Worm (Caenorhabditis elegans): Measurements from ENCODE around the gene Y75B8A.32.

DNA sequence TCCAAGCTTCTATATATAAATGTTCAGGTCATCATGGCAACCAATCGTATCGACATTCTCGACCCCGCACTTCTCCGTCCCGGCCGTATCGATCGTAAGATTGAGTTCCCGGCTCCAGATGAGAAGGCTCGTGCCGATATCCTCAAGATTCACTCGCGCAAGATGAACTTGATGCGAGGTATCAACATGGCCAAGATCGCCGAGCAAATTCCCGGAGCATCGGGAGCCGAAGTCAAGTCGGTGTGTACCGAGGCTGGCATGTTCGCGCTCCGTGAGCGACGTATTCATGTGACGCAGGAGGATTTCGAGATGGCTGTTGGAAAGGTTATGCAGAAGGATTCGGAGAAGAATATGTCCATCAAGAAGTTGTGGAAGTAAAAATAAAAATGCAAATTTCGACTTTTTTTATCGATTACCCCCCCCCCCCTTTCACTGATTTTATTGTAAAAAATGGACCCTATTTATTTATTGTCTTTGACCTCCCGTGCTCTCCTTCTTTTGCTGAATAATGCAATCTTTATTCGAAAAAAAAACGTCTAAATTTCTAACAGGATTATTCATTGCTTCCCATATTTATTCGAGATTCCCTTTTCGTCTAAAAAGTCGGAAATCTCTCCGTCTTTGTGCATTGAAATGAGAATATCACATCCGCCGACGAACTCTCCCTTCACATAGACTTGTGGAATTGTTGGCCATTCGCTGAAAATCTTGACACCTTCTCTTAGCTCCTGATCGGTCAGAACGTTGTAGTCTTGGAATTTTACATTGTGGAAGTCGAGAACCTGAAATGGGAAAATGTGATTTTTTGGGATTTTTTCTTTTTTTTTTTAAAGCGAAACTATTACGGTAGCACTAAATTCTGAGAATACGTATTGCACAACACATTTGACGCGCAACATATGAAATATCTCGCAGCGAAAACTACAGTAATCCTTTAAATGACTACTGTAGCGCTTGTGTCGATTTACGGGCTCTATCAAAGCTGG is 14.0 kb upstream of the Y75B8A.32 start:
- TF ChIP-seq nhr-77 (tag; optimal IDR thresholded peaks at IDR 0.05) = no peak
- no peak for TF ChIP-seq mdl-1 (tag; optimal IDR thresholded peaks at IDR 0.05)
- no peak for TF ChIP-seq nhr-28 (tag; optimal IDR thresholded peaks at IDR 0.05)
- no peak for TF ChIP-seq snpc-4 (tag; optimal IDR thresholded peaks at IDR 0.05)
- TF ChIP-seq pqm-1 (tag; optimal IDR thresholded peaks at IDR 0.05) = no peak
- no peak for TF ChIP-seq mml-1 (tag; optimal IDR thresholded peaks at IDR 0.05)
- TF ChIP-seq sea-2 (GFP tag; optimal IDR thresholded peaks at IDR 0.05) = no peak
- TF ChIP-seq nhr-76 (tag; optimal IDR thresholded peaks at IDR 0.05) = no peak
- no peak for TF ChIP-seq ztf-11 (tag; optimal IDR thresholded peaks at IDR 0.05)
- no peak for TF ChIP-seq pha-4 (tag; optimal IDR thresholded peaks at IDR 0.05)
